Worm (Caenorhabditis elegans) whole organism, L3 larva: ENCODE results near the gene F54C9.11.

Source experiments
- R02D3.7 ChIP-seq: fragments of 150-350 bp; optimal IDR thresholded peaks from 2 replicates; lab custom pipeline; 2014; ENCODE audit warnings: missing biosample characterization, missing genetic modification characterization
- ZK546.5 ChIP-seq: sonication (generic microtip); optimal IDR thresholded peaks from 2 replicates; lab custom pipeline; 2017; ENCODE audit warnings: missing biosample characterization, missing genetic modification characterization
- aly-2 ChIP-seq: fragments of 150-350 bp; optimal IDR thresholded peaks from 2 replicates; lab custom pipeline; 2014; ENCODE audit warnings: missing biosample characterization, missing genetic modification characterization
- ama-1 ChIP-seq: fragments of 150-350 bp; optimal IDR thresholded peaks from 2 replicates; lab custom pipeline; 2018
- ceh-16 ChIP-seq: sonication (generic microtip); optimal IDR thresholded peaks from 2 replicates; lab custom pipeline; 2017; ENCODE audit warnings: missing biosample characterization, missing genetic modification characterization
- ceh-28 ChIP-seq: fragments of 150-350 bp; optimal IDR thresholded peaks from 2 replicates; lab custom pipeline; 2014; ENCODE audit warnings: missing biosample characterization, missing genetic modification reagents, missing genetic modification characterization
- ceh-82 ChIP-seq: fragments of 150-350 bp; optimal IDR thresholded peaks from 2 replicates; lab custom pipeline; 2014; ENCODE audit warnings: missing biosample characterization, missing genetic modification characterization
- ceh-9 ChIP-seq: sonication (generic microtip); optimal IDR thresholded peaks from 2 replicates; lab custom pipeline; 2018; ENCODE audit warnings: missing biosample characterization, missing genetic modification characterization
- daf-12 ChIP-seq: fragments of 150-350 bp; optimal IDR thresholded peaks from 2 replicates; lab custom pipeline; 2014; ENCODE audit warnings: missing biosample characterization, missing genetic modification reagents, missing genetic modification characterization
- egl-27 ChIP-seq: sonication (generic microtip); optimal IDR thresholded peaks from 4 replicates; lab custom pipeline; 2017; ENCODE audit warnings: missing biosample characterization, missing genetic modification reagents, missing genetic modification characterization
- egl-5 ChIP-seq: fragments of 150-350 bp; optimal IDR thresholded peaks from 2 replicates; lab custom pipeline; 2017; ENCODE audit warnings: missing biosample characterization, missing genetic modification reagents, missing genetic modification characterization, inconsistent platforms
- elt-1 ChIP-seq: fragments of 150-350 bp; optimal IDR thresholded peaks from 2 replicates; lab custom pipeline; 2014; ENCODE audit warnings: missing biosample characterization, missing genetic modification characterization
- elt-2 ChIP-seq: sonication (generic microtip); optimal IDR thresholded peaks from 2 replicates; lab custom pipeline; 2016; ENCODE audit warnings: missing genetic modification reagents, mild to moderate bottlenecking, missing genetic modification characterization, missing compliant biosample characterization
- elt-3 ChIP-seq, 3 experiments: fragments of 150-350 bp in 1 of 3; sonication (generic microtip) in 2 of 3; optimal IDR thresholded peaks; 2 replicates in 2 of 3; 4 replicates in 1 of 3; lab custom pipeline; 2014 to 2017; ENCODE audit warnings: missing biosample characterization in 3 of 3, missing genetic modification characterization in 3 of 3
- eor-1 ChIP-seq, 2 experiments: fragments of 150-350 bp; optimal IDR thresholded peaks; 2 replicates each; lab custom pipeline; 2014 to 2018; ENCODE audit warnings: missing biosample characterization in 2 of 2, missing genetic modification characterization in 2 of 2
- fkh-10 ChIP-seq: sonication (generic microtip); optimal IDR thresholded peaks from 2 replicates; lab custom pipeline; 2017; ENCODE audit warnings: missing biosample characterization, missing genetic modification reagents, missing genetic modification characterization
- fkh-2 ChIP-seq: fragments of 150-350 bp; optimal IDR thresholded peaks from 2 replicates; lab custom pipeline; 2014; ENCODE audit warnings: missing biosample characterization, missing genetic modification reagents, missing genetic modification characterization
- fos-1 ChIP-seq: fragments of 150-350 bp; optimal IDR thresholded peaks from 2 replicates; lab custom pipeline; 2014; ENCODE audit warnings: missing biosample characterization, missing genetic modification characterization
- hmg-11 ChIP-seq: sonication (generic microtip); optimal IDR thresholded peaks from 2 replicates; lab custom pipeline; 2016; ENCODE audit warnings: missing genetic modification characterization, missing compliant biosample characterization
- jun-1 ChIP-seq: fragments of 150-350 bp; optimal IDR thresholded peaks from 2 replicates; lab custom pipeline; 2014; ENCODE audit warnings: missing biosample characterization, missing genetic modification reagents, missing genetic modification characterization
- lin-15B ChIP-seq: fragments of 150-350 bp; optimal IDR thresholded peaks from 2 replicates; lab custom pipeline; 2014; ENCODE audit warnings: missing biosample characterization, missing genetic modification characterization
- lin-39 ChIP-seq: fragments of 150-350 bp; optimal IDR thresholded peaks from 2 replicates; lab custom pipeline; 2018; ENCODE audit warnings: missing biosample characterization, missing genetic modification reagents, missing genetic modification characterization
- lsy-12 ChIP-seq: sonication (generic microtip); optimal IDR thresholded peaks from 2 replicates; lab custom pipeline; 2016; ENCODE audit warnings: mild to moderate bottlenecking, missing genetic modification characterization, missing compliant biosample characterization
- mdl-1 ChIP-seq: fragments of 150-350 bp; optimal IDR thresholded peaks from 2 replicates; lab custom pipeline; 2014; ENCODE audit warnings: missing biosample characterization, missing genetic modification characterization
- mml-1 ChIP-seq: fragments of 150-350 bp; sonication (generic microtip); optimal IDR thresholded peaks from 3 replicates; lab custom pipeline; 2014; ENCODE audit warnings: missing biosample characterization, missing genetic modification characterization
- nfya-1 ChIP-seq: sonication (generic microtip); optimal IDR thresholded peaks from 2 replicates; lab custom pipeline; 2017; ENCODE audit warnings: missing genetic modification characterization, mild to moderate bottlenecking, missing compliant biosample characterization, antibody characterized with exemption, moderate library complexity; ENCODE audit not compliant: insufficient read depth
- nhr-11 ChIP-seq: fragments of 150-350 bp; optimal IDR thresholded peaks from 2 replicates; lab custom pipeline; 2014; ENCODE audit warnings: missing biosample characterization, missing genetic modification characterization
- nhr-12 ChIP-seq: fragments of 150-350 bp; optimal IDR thresholded peaks from 2 replicates; lab custom pipeline; 2014; ENCODE audit warnings: missing biosample characterization, missing genetic modification characterization
- nhr-23 ChIP-seq: fragments of 150-350 bp; optimal IDR thresholded peaks from 2 replicates; lab custom pipeline; 2014; ENCODE audit warnings: missing biosample characterization, missing genetic modification reagents, missing genetic modification characterization
- nhr-237 ChIP-seq: fragments of 150-350 bp; optimal IDR thresholded peaks from 2 replicates; lab custom pipeline; 2014; ENCODE audit warnings: missing biosample characterization, missing genetic modification characterization
- nhr-25 ChIP-seq: sonication (generic microtip); optimal IDR thresholded peaks from 2 replicates; lab custom pipeline; 2017; ENCODE audit warnings: missing biosample characterization, missing genetic modification characterization
- nhr-28 ChIP-seq: fragments of 150-350 bp; optimal IDR thresholded peaks from 2 replicates; lab custom pipeline; 2014; ENCODE audit warnings: missing biosample characterization, missing genetic modification characterization
- nhr-43 ChIP-seq: sonication (generic microtip); optimal IDR thresholded peaks from 2 replicates; lab custom pipeline; 2016; ENCODE audit warnings: mild to moderate bottlenecking, missing genetic modification characterization, missing compliant biosample characterization; ENCODE audit not compliant: poor library complexity, severe bottlenecking
- nhr-67 ChIP-seq: fragments of 150-350 bp; optimal IDR thresholded peaks from 2 replicates; lab custom pipeline; 2014; ENCODE audit warnings: missing biosample characterization, missing genetic modification characterization
- nhr-76 ChIP-seq: fragments of 150-350 bp; sonication (generic microtip); optimal IDR thresholded peaks from 5 replicates; lab custom pipeline; 2014; ENCODE audit warnings: missing biosample characterization, missing genetic modification characterization
- nhr-77 ChIP-seq: fragments of 150-350 bp; optimal IDR thresholded peaks from 2 replicates; lab custom pipeline; 2014; ENCODE audit warnings: missing biosample characterization, missing genetic modification characterization
- pha-4 ChIP-seq: fragments of 150-350 bp; optimal IDR thresholded peaks from 2 replicates; lab custom pipeline; 2014; ENCODE audit warnings: missing biosample characterization, missing genetic modification reagents, missing genetic modification characterization
- pqm-1 ChIP-seq: fragments of 150-350 bp; optimal IDR thresholded peaks from 2 replicates; lab custom pipeline; 2017; ENCODE audit warnings: missing biosample characterization, missing genetic modification characterization, inconsistent platforms
- sea-2 ChIP-seq: fragments of 150-350 bp; sonication (generic microtip); optimal IDR thresholded peaks from 4 replicates; lab custom pipeline; 2014; ENCODE audit warnings: missing biosample characterization, missing genetic modification reagents, missing genetic modification characterization
- skn-1 ChIP-seq: fragments of 150-350 bp; optimal IDR thresholded peaks from 2 replicates; lab custom pipeline; 2014; ENCODE audit warnings: missing biosample characterization, missing genetic modification characterization
- snpc-4 ChIP-seq: fragments of 150-350 bp; optimal IDR thresholded peaks from 2 replicates; lab custom pipeline; 2014; ENCODE audit warnings: missing biosample characterization, missing genetic modification characterization
- tbx-2 ChIP-seq: sonication (generic microtip); optimal IDR thresholded peaks from 2 replicates; lab custom pipeline; 2016; ENCODE audit warnings: mild to moderate bottlenecking, missing genetic modification characterization, missing compliant biosample characterization
- unc-39 ChIP-seq: sonication (generic microtip); optimal IDR thresholded peaks from 4 replicates; lab custom pipeline; 2017; ENCODE audit warnings: missing biosample characterization, missing genetic modification characterization
- unc-62 ChIP-seq: fragments of 150-350 bp; sonication (generic microtip); optimal IDR thresholded peaks from 4 replicates; lab custom pipeline; 2014; ENCODE audit warnings: missing biosample characterization, missing genetic modification reagents, missing genetic modification characterization
- zag-1 ChIP-seq: fragments of 150-350 bp; optimal IDR thresholded peaks from 2 replicates; lab custom pipeline; 2014; ENCODE audit warnings: missing biosample characterization, missing genetic modification characterization
- ztf-11 ChIP-seq: fragments of 150-350 bp; optimal IDR thresholded peaks from 2 replicates; lab custom pipeline; 2014; ENCODE audit warnings: missing biosample characterization, missing genetic modification characterization
- ztf-4 ChIP-seq: fragments of 150-350 bp; optimal IDR thresholded peaks from 2 replicates; lab custom pipeline; 2014; ENCODE audit warnings: missing biosample characterization, missing genetic modification characterization

Gene F54C9.11

ce11 chrII:8569038-8569977, 15.6 kb downstream of the F54C9.11 start, which contains the start of the genes col-38 and rpl-5:
TSS of gene col-38 (minus strand) at chrII:8569088.
TSS of gene rpl-5 (plus strand) at chrII:8569927.
- no peak for TF ChIP-seq ztf-11
- no peak for TF ChIP-seq nhr-12 (tag; lab: Kevin White, UChicago)
- no peak for TF ChIP-seq mml-1 (tag; lab: Kevin White, UChicago)
- TF ChIP-seq snpc-4 (tag; lab: Kevin White, UChicago), result peak; percentile 78
- TF ChIP-seq lin-15B, result peak; percentile 97
- TF ChIP-seq ama-1 (lab: Kevin White, UChicago), result peak; percentile 7
- peak; percentile 97 for TF ChIP-seq nfya-1
- peak; percentile 23 for TF ChIP-seq elt-1 (tag; lab: Kevin White, UChicago)
- peak; percentile 96 for TF ChIP-seq nhr-23 (tag; lab: Kevin White, UChicago)
- TF ChIP-seq aly-2 (tag; lab: Kevin White, UChicago), result no peak
- no peak for TF ChIP-seq sea-2
- TF ChIP-seq unc-39 (tag; lab: Kevin White, UChicago), result no peak
- peak; percentile 38 for TF ChIP-seq tbx-2 (tag; lab: Kevin White, UChicago)
- TF ChIP-seq nhr-77 (tag; lab: Kevin White, UChicago), result no peak
- no peak for TF ChIP-seq daf-12 (tag; lab: Kevin White, UChicago)
- TF ChIP-seq nhr-237 (tag; lab: Kevin White, UChicago), result no peak
- peak; percentile 87 for TF ChIP-seq egl-5 (tag; lab: Kevin White, UChicago)
- TF ChIP-seq ztf-4, result peak; percentile 2
- no peak for TF ChIP-seq ceh-9
- no peak for TF ChIP-seq eor-1 (tag; optimal IDR thresholded peaks at IDR 0.05; lab: Kevin White, UChicago)
- no peak for TF ChIP-seq mdl-1
- peak; percentile 28 for TF ChIP-seq unc-62 (GFP tag; lab: Kevin White, UChicago)
- no peak for TF ChIP-seq ceh-16 (tag; lab: Kevin White, UChicago)
- peak; percentile 51 for TF ChIP-seq pqm-1 (tag; lab: Kevin White, UChicago)
- peak; percentile 93 for TF ChIP-seq lin-39
- no peak for TF ChIP-seq nhr-67
- no peak for TF ChIP-seq ceh-82 (tag; lab: Kevin White, UChicago)
- peak; percentile 73 for TF ChIP-seq nhr-11
- TF ChIP-seq zag-1 (tag; lab: Kevin White, UChicago), result no peak
- TF ChIP-seq fkh-2 (tag; lab: Kevin White, UChicago), result no peak
- TF ChIP-seq nhr-28 (tag; lab: Kevin White, UChicago), result no peak
- peak; percentile 83 for TF ChIP-seq fkh-10 (GFP tag; lab: Kevin White, UChicago)
- TF ChIP-seq R02D3.7 (tag; lab: Kevin White, UChicago), result peak; percentile 73
- TF ChIP-seq egl-27, result no peak
- peak; percentile 64 for TF ChIP-seq ceh-28 (tag; lab: Kevin White, UChicago)
- peak; percentile 66 for TF ChIP-seq nhr-43
- TF ChIP-seq fos-1 (tag; lab: Kevin White, UChicago), result no peak
- TF ChIP-seq skn-1 (tag; lab: Kevin White, UChicago), result peak; percentile 78
- TF ChIP-seq ZK546.5 (tag; lab: Kevin White, UChicago), result peak; percentile 84
- TF ChIP-seq hmg-11 (tag; lab: Kevin White, UChicago), result peak; percentile 63
- TF ChIP-seq pha-4 (tag; lab: Kevin White, UChicago), result peak; percentile 99
- peak; percentile 77 for TF ChIP-seq lsy-12
- TF ChIP-seq jun-1 (tag; lab: Kevin White, UChicago), result peak; percentile 66
- TF ChIP-seq nhr-25 (tag; lab: Kevin White, UChicago), result peak; percentile 94
- TF ChIP-seq elt-2 (tag; lab: Kevin White, UChicago), result peak; percentile 72
- TF ChIP-seq nhr-76 (tag; lab: Kevin White, UChicago), result no peak
- no peak for TF ChIP-seq elt-3 (tag; optimal IDR thresholded peaks at IDR 0.05; lab: Kevin White, UChicago)
